Worm (Caenorhabditis elegans) whole organism, young adult: ENCODE results near the gene far-4.

Source experiments
- B0336.3 ChIP-seq: fragments of 200-800 bp; sonication (Bioruptor generic); IDR thresholded peaks from 2 replicates; pipeline ENCODE4 v1.3.6; 2022; ENCODE audit warnings: missing genetic modification characterization, missing compliant biosample characterization
- C06A6.2 ChIP-seq: fragments of 200-800 bp; sonication (Bioruptor generic); conservative IDR thresholded peaks from 2 replicates; pipeline ENCODE4 v1.3.6; 2022; ENCODE audit warnings: missing genetic modification characterization, missing compliant biosample characterization
- D2030.7 ChIP-seq: fragments of 200-800 bp; sonication (Bioruptor generic); IDR thresholded peaks from 2 replicates; pipeline ENCODE4 v1.3.6; 2022; ENCODE audit warnings: missing genetic modification reagents, missing genetic modification characterization, missing compliant biosample characterization
- F37B4.10 ChIP-seq: fragments of 200-800 bp; sonication (Bioruptor generic); IDR thresholded peaks from 2 replicates; pipeline ENCODE4 v1.3.6; 2022; ENCODE audit warnings: missing genetic modification characterization, missing compliant biosample characterization
- F55B11.4 ChIP-seq: sonication (generic microtip); optimal IDR thresholded peaks from 2 replicates; lab custom pipeline; 2016; ENCODE audit warnings: missing compliant biosample characterization, missing genetic modification characterization, borderline replicate concordance; ENCODE audit not compliant: insufficient read depth
- F57C9.4 ChIP-seq: sonication (generic microtip); optimal IDR thresholded peaks from 2 replicates; lab custom pipeline; 2017; ENCODE audit warnings: mild to moderate bottlenecking, missing genetic modification characterization, missing compliant biosample characterization
- K12H6.12 ChIP-seq: fragments of 200-800 bp; sonication (Bioruptor generic); optimal IDR thresholded peaks from 2 replicates; lab custom pipeline; 2018; ENCODE audit warnings: mild to moderate bottlenecking, missing genetic modification characterization, missing compliant biosample characterization
- T07F8.4 ChIP-seq: sonication (generic microtip); optimal IDR thresholded peaks from 2 replicates; lab custom pipeline; 2016; ENCODE audit warnings: mild to moderate bottlenecking, missing genetic modification characterization, moderate library complexity, missing compliant biosample characterization
- Y56A3A.18 ChIP-seq: fragments of 200-800 bp; sonication (Bioruptor generic); IDR thresholded peaks from 2 replicates; pipeline ENCODE4 v1.3.6; 2022; ENCODE audit warnings: missing genetic modification reagents, missing genetic modification characterization, missing compliant biosample characterization
- Y67H2A.10 ChIP-seq: fragments of 200-800 bp; sonication (Bioruptor generic); conservative IDR thresholded peaks from 2 replicates; pipeline ENCODE4 v1.3.6; 2022; ENCODE audit warnings: missing genetic modification reagents, missing genetic modification characterization, missing compliant biosample characterization
- akir-1 ChIP-seq: fragments of 200-800 bp; sonication (Bioruptor generic); optimal IDR thresholded peaks from 2 replicates; lab custom pipeline; 2018; ENCODE audit warnings: mild to moderate bottlenecking, missing genetic modification characterization, moderate library complexity, missing compliant biosample characterization
- aptf-3 ChIP-seq: fragments of 200-800 bp; sonication (Bioruptor generic); IDR thresholded peaks from 2 replicates; pipeline ENCODE4 v1.3.6; 2022; ENCODE audit warnings: missing genetic modification characterization, missing compliant biosample characterization
- athp-1 ChIP-seq: sonication (generic microtip); optimal IDR thresholded peaks from 2 replicates; lab custom pipeline; 2017; ENCODE audit warnings: mild to moderate bottlenecking, missing genetic modification characterization, missing compliant biosample characterization
- attf-5 ChIP-seq: fragments of 200-800 bp; sonication (Bioruptor generic); optimal IDR thresholded peaks from 2 replicates; lab custom pipeline; 2018; ENCODE audit warnings: mild to moderate bottlenecking, missing genetic modification characterization, missing compliant biosample characterization
- attf-6 ChIP-seq: fragments of 200-800 bp; sonication (Bioruptor generic); IDR thresholded peaks from 2 replicates; pipeline ENCODE4 v1.3.6; 2022; ENCODE audit warnings: missing genetic modification reagents, missing genetic modification characterization, missing compliant biosample characterization
- ceh-100 ChIP-seq: fragments of 200-800 bp; sonication (Bioruptor generic); IDR thresholded peaks from 2 replicates; pipeline ENCODE4 v1.3.6; 2022; ENCODE audit warnings: missing genetic modification reagents, missing genetic modification characterization, missing compliant biosample characterization
- ceh-40 ChIP-seq: fragments of 200-800 bp; sonication (Bioruptor generic); IDR thresholded peaks from 2 replicates; pipeline ENCODE4 v1.3.6; 2022; ENCODE audit warnings: missing genetic modification characterization, missing compliant biosample characterization
- chd-7 ChIP-seq: sonication (generic microtip); optimal IDR thresholded peaks from 2 replicates; lab custom pipeline; 2016; ENCODE audit warnings: mild to moderate bottlenecking, missing genetic modification characterization, moderate library complexity, missing compliant biosample characterization
- dpl-1 ChIP-seq: fragments of 150-350 bp; optimal IDR thresholded peaks from 2 replicates; lab custom pipeline; 2014; ENCODE audit warnings: missing biosample characterization, missing genetic modification reagents, missing genetic modification characterization
- efl-1 ChIP-seq: fragments of 150-350 bp; optimal IDR thresholded peaks from 2 replicates; lab custom pipeline; 2014; ENCODE audit warnings: missing biosample characterization, missing genetic modification reagents, missing genetic modification characterization
- egl-18 ChIP-seq: fragments of 200-800 bp; sonication (Bioruptor generic); IDR thresholded peaks from 2 replicates; pipeline ENCODE4 v1.3.6; 2022; ENCODE audit warnings: missing genetic modification reagents, missing genetic modification characterization, missing compliant biosample characterization
- ekl-4 ChIP-seq: fragments of 200-800 bp; sonication (Bioruptor generic); IDR thresholded peaks from 2 replicates; pipeline ENCODE4 v1.3.6; 2022; ENCODE audit warnings: missing genetic modification reagents, missing genetic modification characterization, missing compliant biosample characterization
- gei-17 ChIP-seq: fragments of 200-800 bp; sonication (Bioruptor generic); optimal IDR thresholded peaks from 2 replicates; lab custom pipeline; 2018; ENCODE audit warnings: mild to moderate bottlenecking, missing genetic modification characterization, missing compliant biosample characterization
- hmg-1.2 ChIP-seq: fragments of 200-800 bp; sonication (Bioruptor generic); IDR thresholded peaks from 2 replicates; pipeline ENCODE4 v1.3.6; 2022; ENCODE audit warnings: missing genetic modification reagents, missing genetic modification characterization, missing compliant biosample characterization
- lag-1 ChIP-seq: fragments of 200-800 bp; sonication (Bioruptor generic); IDR thresholded peaks from 2 replicates; pipeline ENCODE4 v1.3.6; 2022; ENCODE audit warnings: missing genetic modification reagents, missing genetic modification characterization, missing compliant biosample characterization
- let-607 ChIP-seq, 2 experiments: fragments of 200-800 bp in 1 of 2; sonication (Bioruptor generic) in 1 of 2; sonication (generic microtip) in 1 of 2; optimal IDR thresholded peaks; 2 replicates each; lab custom pipeline; 2016 to 2018; ENCODE audit warnings: mild to moderate bottlenecking in 2 of 2, missing compliant biosample characterization in 2 of 2, missing genetic modification characterization in 2 of 2, moderate library complexity in 2 of 2, missing genotype in 1 of 2
- lin-26 ChIP-seq: fragments of 200-800 bp; sonication (Bioruptor generic); IDR thresholded peaks from 2 replicates; pipeline ENCODE4 v1.3.6; 2022; ENCODE audit warnings: missing genetic modification reagents, missing genetic modification characterization, missing compliant biosample characterization
- lin-35 ChIP-seq, 3 experiments: fragments of 150-350 bp in 2 of 3; sonication (generic microtip) in 1 of 3; optimal IDR thresholded peaks; 2 replicates each; lab custom pipeline; 2014 to 2018; ENCODE audit warnings: missing biosample characterization in 3 of 3, missing genetic modification characterization in 3 of 3, missing genetic modification reagents in 3 of 3
- lin-54 ChIP-seq: fragments of 200-800 bp; sonication (Bioruptor generic); optimal IDR thresholded peaks from 2 replicates; lab custom pipeline; 2018; ENCODE audit warnings: mild to moderate bottlenecking, missing genetic modification characterization, missing compliant biosample characterization
- lsl-1 ChIP-seq: fragments of 200-800 bp; sonication (Bioruptor generic); optimal IDR thresholded peaks from 2 replicates; lab custom pipeline; 2018; ENCODE audit warnings: mild to moderate bottlenecking, missing genetic modification characterization, moderate library complexity, missing compliant biosample characterization
- madf-10 ChIP-seq: sonication (generic microtip); optimal IDR thresholded peaks from 2 replicates; lab custom pipeline; 2016; ENCODE audit warnings: mild to moderate bottlenecking, missing genetic modification characterization, missing compliant biosample characterization
- madf-3 ChIP-seq: fragments of 200-800 bp; sonication (Bioruptor generic); IDR thresholded peaks from 2 replicates; pipeline ENCODE4 v1.3.6; 2022; ENCODE audit warnings: missing genetic modification reagents, missing genetic modification characterization, missing compliant biosample characterization
- madf-8 ChIP-seq: fragments of 200-800 bp; sonication (Bioruptor generic); conservative IDR thresholded peaks from 2 replicates; pipeline ENCODE4 v1.3.6; 2022; ENCODE audit warnings: missing genetic modification reagents, missing genetic modification characterization, missing compliant biosample characterization
- mcd-1 ChIP-seq: fragments of 200-800 bp; sonication (Bioruptor generic); IDR thresholded peaks from 2 replicates; pipeline ENCODE4 v1.3.6; 2022; ENCODE audit warnings: missing genetic modification reagents, missing genetic modification characterization, missing compliant biosample characterization
- nfyb-1 ChIP-seq: fragments of 200-800 bp; sonication (Bioruptor generic); IDR thresholded peaks from 2 replicates; pipeline ENCODE4 v1.3.6; 2022; ENCODE audit warnings: missing genetic modification reagents, missing genetic modification characterization, missing compliant biosample characterization
- nhr-179 ChIP-seq: sonication (generic microtip); optimal IDR thresholded peaks from 2 replicates; lab custom pipeline; 2016; ENCODE audit warnings: mild to moderate bottlenecking, missing genetic modification characterization, missing compliant biosample characterization
- pbrm-1 ChIP-seq: fragments of 200-800 bp; sonication (Bioruptor generic); IDR thresholded peaks from 2 replicates; pipeline ENCODE4 v1.3.6; 2022; ENCODE audit warnings: missing genetic modification reagents, missing genetic modification characterization, missing compliant biosample characterization
- rcor-1 ChIP-seq: fragments of 200-800 bp; sonication (Bioruptor generic); IDR thresholded peaks from 2 replicates; pipeline ENCODE4 v1.3.6; 2022; ENCODE audit warnings: missing genetic modification reagents, missing genetic modification characterization, missing compliant biosample characterization
- sptf-2 ChIP-seq: fragments of 200-800 bp; sonication (Bioruptor generic); optimal IDR thresholded peaks from 2 replicates; lab custom pipeline; 2018; ENCODE audit warnings: mild to moderate bottlenecking, missing genetic modification characterization, missing compliant biosample characterization
- tbp1 ChIP-seq: fragments of 200-800 bp; sonication (Bioruptor generic); optimal IDR thresholded peaks from 2 replicates; lab custom pipeline; 2018; ENCODE audit warnings: mild to moderate bottlenecking, missing genetic modification characterization, missing compliant biosample characterization

far-4 gene

ce11 chrV:12987061-12987460, 12.4 kb downstream of the far-4 start, which contains the start of gene shw-3:
shw-3 (minus strand) TSS chrV:12987161.
- TF ChIP-seq hmg-1.2 (GFP tag; lab: Robert Waterston, UW) (no peak), ceh-100 (no peak), F37B4.10 (no peak), akir-1 (GFP tag; lab: Kevin White, UChicago) (no peak), aptf-3 (GFP tag; lab: Robert Waterston, UW) (no peak), F57C9.4 (no peak), attf-5 (GFP tag; lab: Kevin White, UChicago) (no peak), ceh-40 (GFP tag; lab: Robert Waterston, UW) (no peak), sptf-2 (GFP tag; lab: Kevin White, UChicago) (no peak), nhr-179 (tag; lab: Kevin White, UChicago) (no peak), nfyb-1 (GFP tag; lab: Robert Waterston, UW) (no peak), madf-10 (tag; lab: Kevin White, UChicago) (no peak), F55B11.4 (tag; lab: Kevin White, UChicago) (no peak)

- TF ChIP-seq mcd-1 = no peak
- no peak for TF ChIP-seq T07F8.4 (tag; lab: Kevin White, UChicago)
- no peak for TF ChIP-seq lag-1 (GFP tag; lab: Robert Waterston, UW)
- no peak for TF ChIP-seq nfyb-1 (GFP tag; lab: Robert Waterston, UW)
- TF ChIP-seq madf-3 (GFP tag; lab: Robert Waterston, UW) = no peak
Measured at ce11 chrV:12974047-12974446, 25.4 kb downstream of the far-4 start.

DNA sequence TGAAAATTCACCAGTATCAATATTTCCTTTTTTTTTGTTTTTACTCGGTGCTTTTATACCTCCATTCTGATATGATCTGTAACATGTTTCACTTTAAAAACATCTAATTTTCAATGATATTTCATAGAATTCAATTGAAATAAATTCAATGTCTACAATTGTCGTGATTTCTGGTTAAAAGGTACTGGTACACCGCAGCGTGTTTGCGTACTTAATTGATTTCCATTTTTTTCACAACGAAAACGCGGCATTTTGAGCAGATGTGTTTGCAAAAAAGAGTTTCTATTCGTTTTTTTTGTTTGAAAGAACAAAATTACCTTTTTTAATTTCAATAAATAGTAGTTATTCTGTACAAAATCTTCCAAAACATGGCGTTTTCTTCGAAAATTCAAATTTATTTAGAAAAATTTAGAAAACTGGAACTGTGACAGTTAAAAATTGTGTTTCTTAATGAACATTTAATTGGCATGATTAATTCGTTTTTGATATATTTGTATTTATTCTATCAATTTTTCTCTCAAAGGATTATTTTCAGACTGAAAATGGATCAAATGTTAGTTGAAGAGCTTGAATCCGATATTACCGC, 28.8 kb downstream of the far-4 start, which contains the start of gene pnn-1:
pnn-1 (plus strand) TSS at position 536 of the 586 bp plus-strand sequence.
- TF ChIP-seq mcd-1 = peak; percentile 42; the same call in 1 of the 2 replicates
- TF ChIP-seq dpl-1 (GFP tag; lab: Kevin White, UChicago) = peak; percentile 6
- peak; percentile 32 for TF ChIP-seq efl-1 (GFP tag; lab: Kevin White, UChicago)
- peak; percentile 26; the same call in 1 of the 2 replicates for TF ChIP-seq hmg-1.2 (GFP tag; lab: Robert Waterston, UW)
- peak in 1 of 3 experiments; percentile 63 for TF ChIP-seq lin-35 (GFP tag; optimal IDR thresholded peaks at IDR 0.05; lab: Kevin White, UChicago)
- no peak for TF ChIP-seq chd-7 (tag; lab: Kevin White, UChicago)
- no peak for TF ChIP-seq athp-1 (tag; lab: Kevin White, UChicago)
- TF ChIP-seq, all 124 proteins: peak for 5

DNA sequence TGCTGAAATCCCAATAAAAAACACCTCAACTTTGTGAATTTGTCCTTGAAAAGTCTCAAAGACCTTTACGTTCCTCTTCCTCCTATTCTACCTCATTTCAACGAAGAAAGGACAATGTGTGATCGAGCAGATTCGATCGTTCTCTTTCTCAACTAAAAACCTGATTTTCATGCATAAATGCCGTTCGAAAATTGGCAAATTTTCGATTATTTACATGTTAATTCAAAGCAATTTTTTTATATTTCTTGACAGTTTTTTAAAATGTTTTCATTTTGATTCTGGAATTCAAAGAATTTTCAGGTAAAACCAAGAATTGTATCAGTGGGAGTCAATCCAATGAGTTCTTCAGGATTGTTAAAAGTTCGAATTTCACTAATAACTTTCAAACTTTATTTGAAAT, 30.9 kb downstream of the far-4 start, which contains the start of gene lin-46:
lin-46 (plus strand) TSS at position 301 of the 400 bp plus-strand sequence.
- no peak for TF ChIP-seq nhr-179 (tag; lab: Kevin White, UChicago)
- TF ChIP-seq Y56A3A.18 (GFP tag; lab: Robert Waterston, UW) = no peak
- TF ChIP-seq B0336.3 (GFP tag; lab: Robert Waterston, UW) = no peak
- no peak for TF ChIP-seq gei-17 (GFP tag; lab: Kevin White, UChicago)
- TF ChIP-seq pbrm-1 (GFP tag; lab: Robert Waterston, UW) = no peak
- no peak for TF ChIP-seq D2030.7 (GFP tag; lab: Robert Waterston, UW)
- no peak for TF ChIP-seq egl-18 (GFP tag; lab: Robert Waterston, UW)
- TF ChIP-seq, all 124 proteins: peak for 0

DNA sequence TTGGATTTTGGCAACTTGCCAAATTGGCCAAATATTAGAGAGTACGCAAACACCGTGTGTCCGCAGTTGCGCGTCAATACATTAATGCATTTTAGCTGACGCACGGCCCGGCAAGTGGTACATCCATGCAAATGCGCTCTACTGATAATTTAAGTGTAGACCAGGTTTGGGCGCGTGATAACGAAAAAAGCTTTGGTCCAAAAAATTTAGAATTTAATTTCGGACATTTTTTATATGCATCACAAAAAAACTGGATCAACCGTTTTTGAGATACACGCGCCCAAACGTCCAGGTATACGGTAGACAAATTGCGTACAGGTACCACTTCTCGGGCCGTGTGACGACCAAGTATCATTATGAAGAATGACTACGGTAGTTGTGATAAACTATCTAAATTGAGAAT, 31.5 kb downstream of the far-4 start, which contains the start of gene R186.8:
R186.8 (minus strand) TSS at position 58 of the 403 bp plus-strand sequence.
- TF ChIP-seq let-607 (tag; optimal IDR thresholded peaks at IDR 0.05; lab: Kevin White, UChicago) (peak; percentile 91 to 94), lsl-1 (GFP tag; lab: Kevin White, UChicago) (peak; percentile 76), Y67H2A.10 (GFP tag; lab: Robert Waterston, UW) (peak; percentile 68; the same call in 1 of the 2 replicates), ceh-100 (peak; percentile 72), ekl-4 (GFP tag; lab: Robert Waterston, UW) (peak; percentile 78), tbp1 (peak; percentile 60), B0336.3 (GFP tag; lab: Robert Waterston, UW) (peak; percentile 76; the same call in 1 of the 2 replicates), K12H6.12 (tag; lab: Kevin White, UChicago) (peak; percentile 67), rcor-1 (GFP tag; lab: Robert Waterston, UW) (peak; percentile 81), F37B4.10 (0 out of 2 replicates have a peak, but pooled peaks have one; percentile 70), lin-54 (GFP tag; lab: Kevin White, UChicago) (peak; percentile 66), attf-5 (GFP tag; lab: Kevin White, UChicago) (peak; percentile 92), attf-6 (peak; percentile 29; the same call in 1 of the 2 replicates), C06A6.2 (peak; percentile 40; the same call in 1 of the 2 replicates), madf-8 (peak; percentile 28; the same call in 1 of the 2 replicates), lin-26 (GFP tag; lab: Robert Waterston, UW) (peak; percentile 68; the same call in 1 of the 2 replicates)
